Worm (Caenorhabditis elegans) whole organism, L1 larva: ENCODE data around the gene F20G2.6.

Experiments used
- aly-2 ChIP-seq: fragments of 150-350 bp; optimal IDR thresholded peaks from 2 replicates; lab custom pipeline; 2014; ENCODE audit warnings: missing biosample characterization, missing genetic modification characterization
- ama-1 ChIP-seq: fragments of 150-350 bp; optimal IDR thresholded peaks from 2 replicates; lab custom pipeline; 2014
- ceh-8 ChIP-seq: fragments of 200-800 bp; sonication (Bioruptor generic); optimal IDR thresholded peaks from 2 replicates; lab custom pipeline; 2018; ENCODE audit warnings: mild to moderate bottlenecking, missing genetic modification characterization, moderate library complexity, missing compliant biosample characterization
- efl-1 ChIP-seq, 4 experiments: fragments of 150-350 bp; optimal IDR thresholded peaks in 3 of 4; peaks in 1 of 4; 1 replicate in 1 of 4; 2 replicates in 3 of 4; lab custom pipeline; 2014; ENCODE audit warnings: missing biosample characterization in 2 of 4, missing genetic modification characterization in 2 of 4, missing genetic modification reagents in 2 of 4
- elt-2 ChIP-seq: sonication (generic microtip); optimal IDR thresholded peaks from 2 replicates; lab custom pipeline; 2016; ENCODE audit warnings: missing genetic modification characterization, mild to moderate bottlenecking, inconsistent platforms, missing compliant biosample characterization, missing genetic modification reagents
- fos-1 ChIP-seq: fragments of 150-350 bp; optimal IDR thresholded peaks from 2 replicates; lab custom pipeline; 2014; ENCODE audit warnings: missing biosample characterization, missing genetic modification characterization
- irx-1 ChIP-seq: sonication (generic microtip); optimal IDR thresholded peaks from 2 replicates; lab custom pipeline; 2016; ENCODE audit warnings: missing genetic modification characterization, missing compliant biosample characterization
- lin-35 ChIP-seq, 2 experiments: fragments of 150-350 bp; optimal IDR thresholded peaks; 2 replicates each; lab custom pipeline; 2014; ENCODE audit warnings: missing biosample characterization in 2 of 2, missing genetic modification characterization in 2 of 2, missing genetic modification reagents in 2 of 2
- nhr-11 ChIP-seq: fragments of 150-350 bp; optimal IDR thresholded peaks from 2 replicates; lab custom pipeline; 2014; ENCODE audit warnings: missing biosample characterization, missing genetic modification characterization
- pqm-1 ChIP-seq: sonication (generic microtip); optimal IDR thresholded peaks from 3 replicates; lab custom pipeline; 2017; ENCODE audit warnings: missing biosample characterization, missing genetic modification characterization

DNA sequence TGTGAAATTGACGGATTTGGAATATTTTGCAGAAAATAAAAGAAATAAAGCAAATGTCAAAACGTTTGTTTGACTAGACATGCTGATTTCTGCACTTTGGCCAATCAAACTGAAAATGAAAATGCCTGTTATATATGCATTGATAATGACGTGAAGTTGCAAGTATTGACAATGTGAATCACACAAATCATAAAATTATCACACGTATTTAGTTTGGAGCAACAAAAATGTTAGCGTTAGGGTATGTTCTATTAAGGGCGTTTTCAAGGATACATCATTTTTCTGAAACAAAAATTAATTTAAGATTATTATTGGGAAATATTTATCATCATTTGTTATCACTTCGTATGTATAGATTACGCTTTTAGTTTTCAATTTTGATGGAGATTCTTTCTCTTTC, 11.1 kb upstream of the F20G2.6 start, which contains the start of gene cld-9:
- TF ChIP-seq lin-35 (GFP tag; optimal IDR thresholded peaks at IDR 0.05; lab: Kevin White, UChicago) (no peak), ama-1 (lab: Kevin White, UChicago) (no peak), efl-1 (optimal IDR thresholded peaks at IDR 0.05; lab: Kevin White, UChicago) (no peak), efl-1 (GFP tag; optimal IDR thresholded peaks at IDR 0.05 in 1 of 2; lab: Kevin White, UChicago) (no peak), fos-1 (tag; lab: Kevin White, UChicago) (no peak), irx-1 (no peak), elt-2 (peak; percentile 41), aly-2 (no peak), nhr-11 (tag; lab: Kevin White, UChicago) (no peak), ceh-8 (GFP tag; lab: Kevin White, UChicago) (no peak), pqm-1 (tag; lab: Kevin White, UChicago) (no peak)
